Fruit fly (Drosophila melanogaster): Measurements from ENCODE around the gene Tpc1.
A peak's percentile ranks its signal among the peaks of the same experiment; 100 is the strongest.

dm6 chr3R:10868427-10868962 lies 13.5 kb downstream of the Tpc1 start, which contains the start of the genes SelR and Tsp86D:
- peak; percentile 33 for TF ChIP-seq vvl (GFP tag; IDR thresholded peaks at IDR 0.05)
- TF ChIP-seq grn (GFP tag; optimal IDR thresholded peaks at IDR 0.05) = peak; percentile 43
